Fruit fly (Drosophila melanogaster) whole organism, pupa: ENCODE measurements around the gene Elba3.

ENCODE experiments used
- CG10348 ChIP-seq: fragments of 200-800 bp; sonication (Bioruptor generic); IDR thresholded peaks from 2 replicates; pipeline ENCODE4 v1.3.6; 2022; ENCODE audit warnings: missing biosample characterization, missing genetic modification characterization
- CG12605 ChIP-seq: fragments of 200-800 bp; sonication (Bioruptor generic); IDR thresholded peaks from 2 replicates; pipeline ENCODE4 v1.3.6; 2022; ENCODE audit warnings: missing biosample characterization, missing genetic modification characterization
- CG13204 ChIP-seq: fragments of 200-800 bp; sonication (Bioruptor generic); optimal IDR thresholded peaks from 2 replicates; lab custom pipeline; 2018; ENCODE audit warnings: missing biosample characterization, mild to moderate bottlenecking, missing genetic modification characterization, moderate library complexity
- CG14655 ChIP-seq: fragments of 200-800 bp; sonication (Bioruptor generic); optimal IDR thresholded peaks from 3 replicates; lab custom pipeline; 2017; ENCODE audit warnings: mild to moderate bottlenecking, missing biosample characterization, missing genetic modification reagents, missing genetic modification characterization
- CG15710 ChIP-seq: fragments of 200-800 bp; sonication (Bioruptor generic); optimal IDR thresholded peaks from 2 replicates; lab custom pipeline; 2018; ENCODE audit warnings: missing biosample characterization, mild to moderate bottlenecking, missing genetic modification characterization, moderate library complexity
- CG17806 ChIP-seq: fragments of 200-800 bp; sonication (Bioruptor generic); optimal IDR thresholded peaks from 2 replicates; lab custom pipeline; 2018; ENCODE audit warnings: missing biosample characterization, mild to moderate bottlenecking, missing genetic modification characterization, moderate library complexity
- CG32121 ChIP-seq: fragments of 200-800 bp; sonication (Bioruptor generic); IDR thresholded peaks from 2 replicates; pipeline ENCODE4 v1.3.6; 2022; ENCODE audit warnings: missing biosample characterization, missing genetic modification characterization
- CG34367 ChIP-seq: fragments of 200-800 bp; sonication (Bioruptor generic); optimal IDR thresholded peaks from 2 replicates; lab custom pipeline; 2018; ENCODE audit warnings: missing biosample characterization, mild to moderate bottlenecking, missing genetic modification characterization
- CG4496 ChIP-seq: fragments of 200-800 bp; sonication (Bioruptor generic); IDR thresholded peaks from 3 replicates; pipeline ENCODE4 v1.3.6; 2022; ENCODE audit warnings: missing biosample characterization, missing genetic modification characterization
- CG8159 ChIP-seq: fragments of 200-800 bp; sonication (Bioruptor generic); optimal IDR thresholded peaks from 3 replicates; lab custom pipeline; 2018; ENCODE audit warnings: missing biosample characterization, mild to moderate bottlenecking, missing genetic modification characterization, moderate library complexity
- CG9948 ChIP-seq: fragments of 200-800 bp; sonication (Bioruptor generic); optimal IDR thresholded peaks from 2 replicates; lab custom pipeline; 2018; ENCODE audit warnings: missing biosample characterization, mild to moderate bottlenecking, missing genetic modification characterization, moderate library complexity
- D1 ChIP-seq: fragments of 200-800 bp; sonication (Bioruptor generic); optimal IDR thresholded peaks from 2 replicates; lab custom pipeline; 2018; ENCODE audit warnings: missing biosample characterization, mild to moderate bottlenecking, missing genetic modification characterization, moderate library complexity
- EcR ChIP-seq: fragments of 200-800 bp; sonication (Bioruptor generic); optimal IDR thresholded peaks from 3 replicates; lab custom pipeline; 2019; ENCODE audit warnings: missing biosample characterization, missing genetic modification characterization, mild to moderate bottlenecking, moderate library complexity, missing genetic modification reagents
- Ets98B ChIP-seq: fragments of 200-800 bp; sonication (Bioruptor generic); IDR thresholded peaks from 2 replicates; pipeline ENCODE4 v1.3.6; 2022; ENCODE audit warnings: missing biosample characterization, missing genetic modification characterization
- Pif1A ChIP-seq: fragments of 200-800 bp; sonication (Bioruptor generic); optimal IDR thresholded peaks from 3 replicates; lab custom pipeline; 2016; ENCODE audit warnings: missing biosample characterization, missing genetic modification characterization
- Snoo ChIP-seq: fragments of 200-800 bp; sonication (Bioruptor generic); optimal IDR thresholded peaks from 3 replicates; lab custom pipeline; 2017; ENCODE audit warnings: missing biosample characterization, mild to moderate bottlenecking, missing genetic modification characterization, inconsistent platforms
- fd96Ca ChIP-seq: fragments of 200-800 bp; sonication (Bioruptor generic); IDR thresholded peaks from 3 replicates; pipeline ENCODE4 v1.3.6; 2022; ENCODE audit warnings: missing biosample characterization, missing genetic modification characterization
- gl ChIP-seq: fragments of 200-800 bp; sonication (Bioruptor generic); optimal IDR thresholded peaks from 2 replicates; lab custom pipeline; 2018; ENCODE audit warnings: missing biosample characterization, mild to moderate bottlenecking, missing genetic modification characterization
- rn ChIP-seq: fragments of 200-800 bp; sonication (Bioruptor generic); IDR thresholded peaks from 2 replicates; pipeline ENCODE4 v1.3.6; 2022; ENCODE audit warnings: missing biosample characterization, missing genetic modification characterization

Elba3 gene

DNA sequence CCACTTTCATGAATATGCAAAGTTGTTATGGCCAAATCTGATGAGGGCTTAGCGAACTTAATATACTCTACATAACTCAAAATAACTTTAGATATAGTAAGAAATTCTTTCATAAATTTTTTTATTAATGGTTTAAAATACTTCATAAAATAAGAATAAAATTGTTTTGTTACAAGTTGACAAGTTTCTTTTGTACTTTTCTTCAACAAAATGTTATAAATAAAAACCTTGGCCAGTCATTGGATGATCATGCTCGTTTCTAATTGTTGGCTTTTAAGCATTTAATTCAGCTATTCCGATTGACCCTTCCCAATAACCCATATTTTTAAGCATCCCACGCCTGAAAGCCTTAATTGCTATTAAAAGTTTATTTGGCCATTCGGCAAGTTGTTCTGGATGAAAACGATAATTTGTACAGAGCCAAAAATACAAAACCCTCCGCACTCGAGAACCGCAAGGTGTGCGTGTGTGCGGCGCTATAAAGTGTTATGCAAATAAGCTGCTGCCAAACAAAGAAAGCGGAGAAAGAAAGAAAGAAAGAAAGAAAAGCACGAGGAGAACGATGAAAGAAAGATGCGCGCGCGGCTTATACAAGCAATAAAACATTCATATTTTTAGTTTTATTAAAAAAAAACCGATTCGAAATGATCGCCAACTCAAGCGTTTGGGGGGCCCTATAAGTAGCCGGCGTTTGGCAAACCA, 36.4 kb upstream of the Elba3 start, which contains the start of gene CG3355:
CG3355 (plus strand) TSS at position 652 of the 702 bp plus-strand sequence.
- no peak for TF ChIP-seq CG10348
- no peak for TF ChIP-seq D1
- peak; percentile 26 for TF ChIP-seq Snoo (tag; lab: Kevin White, UChicago)
- TF ChIP-seq, all 21 proteins: peak for 1

DNA sequence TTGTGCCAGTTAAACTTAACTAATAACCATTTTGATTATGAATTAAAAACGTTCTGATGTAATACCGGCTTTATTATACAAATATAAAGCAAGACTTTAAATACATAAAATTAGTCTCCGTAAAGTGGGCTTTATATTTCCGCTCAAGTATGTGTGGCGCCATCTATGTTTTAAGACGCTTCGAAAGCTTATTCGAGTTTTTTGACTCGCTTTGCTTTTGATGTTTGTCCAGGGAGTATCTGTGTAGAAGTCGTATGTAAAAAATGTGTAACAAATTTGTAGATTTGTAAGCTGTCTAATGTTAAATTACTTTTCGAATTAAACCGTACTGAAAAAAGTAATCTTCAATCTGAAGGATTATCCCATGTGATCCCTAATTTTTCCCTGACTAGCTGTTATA, 26.4 kb upstream of the Elba3 start:
- TF ChIP-seq D1 (peak; percentile 14), CG4496 (GFP tag; lab: Robert Waterston, UW) (no peak)
- TF ChIP-seq, all 21 proteins: peak for 1

DNA sequence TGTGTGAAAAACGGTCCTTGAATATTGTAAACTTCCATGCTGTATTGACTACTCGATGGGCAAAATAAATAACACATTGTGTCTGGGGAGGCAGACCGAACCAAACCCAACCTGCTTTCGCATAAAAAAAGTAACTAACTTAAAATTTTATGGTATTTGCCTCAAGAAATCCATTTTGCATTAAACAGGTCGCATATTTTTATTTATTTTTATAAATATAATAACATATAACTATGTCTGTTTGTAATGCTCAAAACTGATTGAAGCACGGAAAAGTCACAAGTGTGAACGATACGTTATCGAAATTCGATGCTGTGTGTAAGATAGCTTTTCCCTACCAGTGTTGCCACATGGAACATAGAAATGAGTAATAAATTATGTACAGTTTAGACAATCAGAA, 4.9 kb upstream of the Elba3 start, which contains the start of gene CG11929:
CG11929 (plus strand) TSS at position 301 of the 400 bp plus-strand sequence.
- TF ChIP-seq CG32121 (GFP tag; lab: Robert Waterston, UW), result no peak
- TF ChIP-seq CG34367 (tag; lab: Kevin White, UChicago), result no peak

DNA sequence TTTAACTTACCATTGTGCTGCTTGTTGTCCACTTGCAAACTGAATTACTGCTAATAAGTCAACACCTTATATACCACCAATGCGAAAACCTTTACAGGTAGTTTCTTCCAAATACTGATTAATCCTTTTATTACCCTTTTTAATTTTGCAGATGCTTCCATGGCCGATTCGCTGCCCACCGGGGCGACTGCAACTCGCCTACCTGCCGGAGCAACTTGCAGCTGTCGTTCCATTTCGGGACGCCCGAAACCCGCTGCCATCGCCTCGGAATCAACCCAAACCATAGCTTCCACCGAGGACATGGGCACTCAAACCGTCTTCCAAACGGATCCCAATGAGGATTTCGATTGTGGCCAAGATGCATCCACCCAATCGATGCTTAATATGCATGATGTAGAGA, 3.0 kb upstream of the Elba3 start, which contains the start of gene Elba1:
Elba1 (minus strand) TSS at position 101 of the 400 bp plus-strand sequence.
- TF ChIP-seq rn (GFP tag; lab: Robert Waterston, UW) (no peak), Pif1A (GFP tag; lab: Kevin White, UChicago) (no peak), CG14655 (no peak), CG13204 (GFP tag; lab: Kevin White, UChicago) (no peak), CG34367 (tag; lab: Kevin White, UChicago) (no peak)

DNA sequence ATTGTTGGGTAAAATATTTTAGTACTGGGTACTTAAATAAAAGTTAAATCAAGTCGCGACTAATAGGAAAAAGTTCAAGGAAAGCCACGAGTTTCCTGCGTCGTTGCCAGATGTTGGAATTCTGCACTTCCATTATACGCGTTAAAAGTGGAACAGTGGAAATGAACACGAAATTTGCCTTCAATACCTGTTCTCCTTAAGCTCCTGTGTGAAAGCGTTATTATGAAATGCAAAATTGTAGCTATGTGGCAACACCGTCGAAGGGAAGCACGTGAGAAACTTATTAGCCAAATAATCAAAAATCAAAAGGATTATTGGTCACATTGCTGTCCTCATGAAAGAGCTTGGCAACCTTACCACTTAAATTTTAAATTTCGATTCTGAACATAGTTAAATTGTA, 3.3 kb downstream of the Elba3 start, which contains the start of gene CG3251:
CG3251 (minus strand) TSS at position 101 of the 400 bp plus-strand sequence.
- TF ChIP-seq CG17806 (tag; lab: Kevin White, UChicago), result no peak
- TF ChIP-seq CG13204 (GFP tag; lab: Kevin White, UChicago), result no peak
- no peak for TF ChIP-seq rn (GFP tag; lab: Robert Waterston, UW)
- no peak for TF ChIP-seq Ets98B

DNA sequence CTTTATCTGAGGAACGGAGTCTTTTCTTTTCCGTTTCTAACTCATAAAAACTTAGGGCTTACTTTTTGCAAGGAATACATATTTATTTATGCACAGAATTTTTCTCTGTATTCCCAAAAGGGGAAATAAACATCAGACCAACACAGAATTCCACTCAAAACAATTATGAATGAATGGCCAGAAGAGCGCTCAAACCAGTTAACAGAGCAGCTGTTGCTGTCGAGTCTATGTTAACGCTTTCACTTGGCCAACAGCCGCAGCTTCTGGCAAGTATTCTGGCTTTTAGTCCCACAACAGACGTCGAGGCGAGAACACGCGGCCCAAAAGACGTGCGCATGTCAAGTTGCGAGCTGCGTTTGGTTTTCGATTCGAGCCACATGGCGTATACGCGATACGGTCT, 7.1 kb downstream of the Elba3 start, which contains the start of gene dcma:
dcma (plus strand) TSS at position 301 of the 400 bp plus-strand sequence.
- TF ChIP-seq CG15710 (no peak), CG34367 (tag; lab: Kevin White, UChicago) (no peak)
- TF ChIP-seq, all 21 proteins: peak for 0

DNA sequence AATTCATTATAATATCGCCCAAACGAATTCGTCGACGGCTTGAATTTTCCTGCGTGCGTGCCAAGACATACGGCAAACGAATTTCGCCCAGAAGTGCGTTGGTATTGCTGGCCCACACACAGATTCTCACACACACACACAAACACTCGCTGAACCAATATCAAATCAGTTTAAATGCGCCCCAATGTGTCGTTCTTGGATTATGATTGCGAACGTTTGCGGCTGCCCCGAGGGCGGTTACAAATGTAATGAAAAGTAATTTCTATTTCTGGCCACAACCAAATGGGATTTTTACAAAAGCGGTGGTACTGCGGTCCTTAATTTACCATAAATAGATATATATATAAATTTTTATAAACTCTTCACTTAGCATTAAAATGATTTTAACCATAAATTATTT, 11.5 kb downstream of the Elba3 start:
- TF ChIP-seq CG13204 (GFP tag; lab: Kevin White, UChicago), result no peak

DNA sequence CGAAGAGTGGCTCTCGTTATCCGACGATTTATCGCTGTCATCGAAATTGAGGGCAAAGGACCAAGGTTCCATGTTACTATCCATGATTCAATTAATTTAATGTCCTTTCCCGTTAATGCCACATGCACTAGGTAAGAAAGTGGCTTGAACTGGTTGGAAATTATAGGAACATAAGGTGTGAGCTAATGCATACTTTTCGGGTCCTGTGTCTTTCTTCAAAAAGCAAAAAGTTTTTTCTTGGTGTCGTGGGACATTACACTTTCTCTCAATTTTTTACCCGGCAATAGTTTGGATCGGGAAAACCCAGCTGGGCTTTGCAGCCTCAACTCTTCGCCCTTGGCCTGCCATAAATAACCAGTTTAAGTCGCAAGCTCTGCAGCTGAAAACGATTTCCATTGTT, 14.1 kb downstream of the Elba3 start, which contains the start of gene Taf12L:
Taf12L (minus strand) TSS at position 101 of the 400 bp plus-strand sequence.
- TF ChIP-seq CG34367 (tag; lab: Kevin White, UChicago) (no peak), CG17806 (tag; lab: Kevin White, UChicago) (no peak), CG32121 (GFP tag; lab: Robert Waterston, UW) (no peak), CG9948 (no peak), CG13204 (GFP tag; lab: Kevin White, UChicago) (no peak), fd96Ca (GFP tag; lab: Robert Waterston, UW) (no peak), CG12605 (GFP tag; lab: Robert Waterston, UW) (no peak), D1 (no peak), CG8159 (no peak), Ets98B (no peak), CG15710 (no peak), Pif1A (GFP tag; lab: Kevin White, UChicago) (no peak), CG4496 (GFP tag; lab: Robert Waterston, UW) (no peak), rn (GFP tag; lab: Robert Waterston, UW) (no peak), CG10348 (no peak), Snoo (tag; lab: Kevin White, UChicago) (no peak), CG14655 (no peak)

DNA sequence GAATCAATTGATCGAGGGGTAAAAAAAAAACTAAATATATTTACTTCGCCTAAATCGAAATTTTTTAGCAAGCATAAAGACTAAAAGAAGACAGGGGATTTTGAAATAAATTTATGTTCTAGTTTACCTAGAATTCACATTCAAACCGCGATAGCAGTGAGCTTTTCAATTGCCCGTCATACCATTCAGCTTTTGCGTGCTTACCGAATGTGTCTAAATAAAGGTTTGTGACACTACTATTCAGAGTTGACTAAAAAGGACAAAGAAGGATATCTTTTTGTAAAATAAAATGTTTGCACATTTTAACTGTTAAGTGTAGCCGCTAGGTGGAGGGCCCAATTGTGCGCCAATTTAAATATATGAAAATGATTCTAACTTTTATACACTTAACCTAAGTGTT, 38.7 kb downstream of the Elba3 start:
- TF ChIP-seq EcR (GFP tag; lab: Kevin White, UChicago) (no peak), Snoo (tag; lab: Kevin White, UChicago) (no peak), CG13204 (GFP tag; lab: Kevin White, UChicago) (no peak), CG32121 (GFP tag; lab: Robert Waterston, UW) (no peak), gl (tag; lab: Kevin White, UChicago) (no peak), CG14655 (no peak)
